Worm (Caenorhabditis elegans) whole organism, midembryonic: ENCODE results near the gene fip-2.

Experiments used
- T22C8.4 ChIP-seq: fragments of 200-800 bp; sonication (Bioruptor generic); IDR thresholded peaks from 2 replicates; pipeline ENCODE4 v1.3.6; 2022; ENCODE audit warnings: missing genetic modification characterization, missing compliant biosample characterization
- cog-1 ChIP-seq: sonication (generic microtip); optimal IDR thresholded peaks from 2 replicates; lab custom pipeline; 2016; ENCODE audit warnings: missing genetic modification characterization, missing compliant biosample characterization
- flt-1 ChIP-seq: fragments of 200-800 bp; sonication (Bioruptor generic); IDR thresholded peaks from 2 replicates; pipeline ENCODE4 v1.3.6; 2022; ENCODE audit warnings: missing genetic modification characterization, missing compliant biosample characterization
- ref-1 ChIP-seq: fragments of 200-800 bp; sonication (Bioruptor generic); conservative IDR thresholded peaks from 2 replicates; pipeline ENCODE4 v1.3.6; 2022; ENCODE audit warnings: missing genetic modification reagents, missing genetic modification characterization, missing compliant biosample characterization

DNA sequence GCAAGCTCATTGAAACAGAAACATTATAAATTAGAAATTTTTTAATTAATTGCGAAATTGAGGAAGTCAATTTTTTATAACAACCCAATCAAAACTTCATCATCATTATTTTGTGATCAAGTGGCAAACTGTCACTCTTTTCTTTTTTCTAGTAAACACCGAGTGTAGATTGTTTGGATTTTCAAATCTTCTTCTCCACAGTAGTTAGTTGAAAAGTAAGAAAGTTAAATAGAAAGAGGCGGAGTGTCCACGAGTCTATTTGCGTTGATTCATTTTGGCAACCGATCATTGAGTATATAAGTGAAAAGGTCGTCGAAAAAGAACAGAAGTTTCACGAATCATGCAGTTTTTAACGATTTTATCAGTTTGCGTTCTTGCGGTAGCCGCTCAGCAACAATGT, 41.5 kb downstream of the fip-2 start, which contains the start of gene pqn-31:
- no peak for TF ChIP-seq flt-1 (GFP tag; lab: Robert Waterston, UW)
- no peak for TF ChIP-seq cog-1
- TF ChIP-seq T22C8.4 (GFP tag; lab: Robert Waterston, UW), result no peak
- no peak for TF ChIP-seq ref-1 (GFP tag; lab: Robert Waterston, UW)
